Fruit fly (Drosophila melanogaster) whole organism, prepupa: Measurements from ENCODE around the gene Gr64d.

Experiments
- CG16779 ChIP-seq: fragments of 200-800 bp; sonication (Bioruptor generic); optimal IDR thresholded peaks from 3 replicates; lab custom pipeline; 2017; ENCODE audit warnings: missing biosample characterization, mild to moderate bottlenecking, missing genetic modification characterization
- CG3032 ChIP-seq: fragments of 200-800 bp; optimal IDR thresholded peaks from 2 replicates; lab custom pipeline; 2019; ENCODE audit warnings: missing biosample characterization, mild to moderate bottlenecking, missing genetic modification characterization, moderate library complexity
- CG32006 ChIP-seq: fragments of 200-800 bp; sonication (Bioruptor generic); optimal IDR thresholded peaks from 3 replicates; lab custom pipeline; 2017; ENCODE audit warnings: missing biosample characterization, mild to moderate bottlenecking, missing genetic modification characterization
- CG8119 ChIP-seq: fragments of 200-800 bp; sonication (Bioruptor generic); IDR thresholded peaks from 3 replicates; pipeline ENCODE4 v1.3.6; 2022; ENCODE audit warnings: missing biosample characterization, missing genetic modification characterization
- CG9139 ChIP-seq: fragments of 200-800 bp; sonication (Bioruptor generic); optimal IDR thresholded peaks from 3 replicates; lab custom pipeline; 2017; ENCODE audit warnings: missing biosample characterization, mild to moderate bottlenecking, missing genetic modification characterization
- Sox102F ChIP-seq: fragments of 200-800 bp; sonication (Bioruptor generic); optimal IDR thresholded peaks from 2 replicates; lab custom pipeline; 2016; ENCODE audit warnings: missing biosample characterization, mild to moderate bottlenecking, missing genetic modification characterization
- achi ChIP-seq: fragments of 200-800 bp; sonication (Bioruptor generic); optimal IDR thresholded peaks from 3 replicates; lab custom pipeline; 2016; ENCODE audit warnings: missing biosample characterization, missing genetic modification characterization
- ss ChIP-seq, 2 experiments: fragments of 200-800 bp; sonication (Bioruptor generic); optimal IDR thresholded peaks; 2 replicates in 1 of 2; 3 replicates in 1 of 2; lab custom pipeline; 2017 to 2018; ENCODE audit warnings: mild to moderate bottlenecking in 2 of 2, missing biosample characterization in 2 of 2, missing genetic modification characterization in 2 of 2, moderate library complexity in 1 of 2

dm6 chr3L:4010122-4010521, 21.7 kb upstream of the Gr64d start:
- TF ChIP-seq CG8119 (GFP tag; lab: Robert Waterston, UW) (no peak), achi (GFP tag; lab: Kevin White, UChicago) (no peak), CG16779 (tag; lab: Kevin White, UChicago) (no peak), Sox102F (GFP tag; lab: Kevin White, UChicago) (no peak), CG32006 (no peak), CG9139 (GFP tag; lab: Kevin White, UChicago) (no peak), ss (GFP tag; optimal IDR thresholded peaks at IDR 0.05; lab: Kevin White, UChicago) (no peak), CG3032 (tag; lab: Kevin White, UChicago) (no peak)
